Worm (Caenorhabditis elegans) whole organism, L4 larva: ENCODE data around the gene nhr-42.
A peak's percentile ranks its signal among the peaks of the same experiment; 100 is the strongest.

Experiments used
- D1046.2 ChIP-seq: fragments of 200-800 bp; sonication (Bioruptor generic); IDR thresholded peaks from 2 replicates; pipeline ENCODE4 v1.3.6; 2022; ENCODE audit warnings: missing genetic modification characterization, missing compliant biosample characterization
- F37D6.2 ChIP-seq: sonication (generic microtip); optimal IDR thresholded peaks from 2 replicates; lab custom pipeline; 2016; ENCODE audit warnings: mild to moderate bottlenecking, missing genetic modification characterization, missing compliant biosample characterization
- F44E2.7 ChIP-seq: fragments of 200-800 bp; sonication (Bioruptor generic); IDR thresholded peaks from 2 replicates; pipeline ENCODE4 v2.1.2; 2022; ENCODE audit warnings: missing genetic modification characterization, missing compliant biosample characterization
- T26A8.4 ChIP-seq: fragments of 200-800 bp; sonication (Bioruptor generic); IDR thresholded peaks from 2 replicates; pipeline ENCODE4 v1.3.6; 2022; ENCODE audit warnings: missing genetic modification characterization, missing compliant biosample characterization
- Y75B8A.6 ChIP-seq: fragments of 200-800 bp; sonication (Bioruptor generic); IDR thresholded peaks from 2 replicates; pipeline ENCODE4 v1.3.6; 2022; ENCODE audit warnings: missing genetic modification reagents, missing genetic modification characterization, missing compliant biosample characterization
- ZK337.2 ChIP-seq: fragments of 200-800 bp; sonication (Bioruptor generic); IDR thresholded peaks from 2 replicates; pipeline ENCODE4 v1.3.6; 2022; ENCODE audit warnings: missing genetic modification reagents, missing genetic modification characterization, missing compliant biosample characterization
- aha-1 ChIP-seq: fragments of 150-350 bp; peaks from one replicate; lab custom pipeline; 2014; ENCODE audit warnings: missing biosample characterization, missing genetic modification characterization
- aly-2 ChIP-seq: sonication (generic microtip); optimal IDR thresholded peaks from 2 replicates; lab custom pipeline; 2018; ENCODE audit warnings: missing biosample characterization, missing genetic modification characterization
- ceh-44 ChIP-seq: fragments of 200-800 bp; sonication (Bioruptor generic); IDR thresholded peaks from 2 replicates; pipeline ENCODE4 v1.3.6; 2022; ENCODE audit warnings: missing genetic modification reagents, missing genetic modification characterization, missing compliant biosample characterization
- ces-1 ChIP-seq: fragments of 150-350 bp; sonication (generic microtip); optimal IDR thresholded peaks from 4 replicates; lab custom pipeline; 2014; ENCODE audit warnings: missing biosample characterization, missing genetic modification reagents, missing genetic modification characterization
- ctbp-1 ChIP-seq: fragments of 200-800 bp; sonication (Bioruptor generic); IDR thresholded peaks from 2 replicates; pipeline ENCODE4 v1.3.6; 2022; ENCODE audit warnings: missing genetic modification reagents, missing genetic modification characterization, missing compliant biosample characterization
- daf-12 ChIP-seq: fragments of 150-350 bp; optimal IDR thresholded peaks from 2 replicates; lab custom pipeline; 2014; ENCODE audit warnings: missing biosample characterization, missing genetic modification reagents, missing genetic modification characterization
- dmd-8 ChIP-seq: fragments of 200-800 bp; sonication (Bioruptor generic); IDR thresholded peaks from 2 replicates; pipeline ENCODE4 v1.3.6; 2022; ENCODE audit warnings: missing genetic modification characterization, missing compliant biosample characterization
- egl-43 ChIP-seq: fragments of 200-800 bp; sonication (Bioruptor generic); IDR thresholded peaks from 2 replicates; pipeline ENCODE4 v1.3.6; 2022; ENCODE audit warnings: missing genetic modification reagents, missing genetic modification characterization, missing compliant biosample characterization
- hlh-30 ChIP-seq: sonication (generic microtip); optimal IDR thresholded peaks from 2 replicates; lab custom pipeline; 2017; ENCODE audit warnings: antibody characterized with exemption, mild to moderate bottlenecking, missing genetic modification characterization, missing compliant biosample characterization; ENCODE audit not compliant: insufficient read depth
- lin-15B ChIP-seq: fragments of 150-350 bp; sonication (generic microtip); optimal IDR thresholded peaks from 3 replicates; lab custom pipeline; 2014; ENCODE audit warnings: missing biosample characterization, missing genetic modification characterization
- madf-9 ChIP-seq: fragments of 200-800 bp; sonication (Bioruptor generic); conservative IDR thresholded peaks from 2 replicates; pipeline ENCODE4 v1.3.6; 2022; ENCODE audit warnings: missing genetic modification reagents, missing genetic modification characterization, missing compliant biosample characterization
- mdl-1 ChIP-seq, 2 experiments: fragments of 150-350 bp in 1 of 2; sonication (generic microtip) in 1 of 2; optimal IDR thresholded peaks; 2 replicates each; lab custom pipeline; 2014 to 2017; ENCODE audit warnings: missing biosample characterization in 2 of 2, missing genetic modification characterization in 2 of 2
- mdt-29 ChIP-seq: fragments of 200-800 bp; sonication (Bioruptor generic); IDR thresholded peaks from 2 replicates; pipeline ENCODE4 v1.3.6; 2022; ENCODE audit warnings: missing genetic modification reagents, missing genetic modification characterization, missing compliant biosample characterization
- mxl-3 ChIP-seq: fragments of 200-800 bp; sonication (Bioruptor generic); optimal IDR thresholded peaks from 2 replicates; lab custom pipeline; 2018; ENCODE audit warnings: mild to moderate bottlenecking, missing genetic modification characterization, missing compliant biosample characterization
- nhr-10 ChIP-seq: fragments of 150-350 bp; optimal IDR thresholded peaks from 2 replicates; lab custom pipeline; 2014; ENCODE audit warnings: missing biosample characterization, missing genetic modification characterization
- nhr-111 ChIP-seq: fragments of 200-800 bp; sonication (Bioruptor generic); optimal IDR thresholded peaks from 2 replicates; lab custom pipeline; 2018; ENCODE audit warnings: mild to moderate bottlenecking, missing genetic modification characterization, missing compliant biosample characterization
- nhr-237 ChIP-seq: sonication (generic microtip); optimal IDR thresholded peaks from 2 replicates; lab custom pipeline; 2017; ENCODE audit warnings: missing biosample characterization, missing genetic modification characterization
- nhr-25 ChIP-seq: sonication (generic microtip); optimal IDR thresholded peaks from 2 replicates; lab custom pipeline; 2017; ENCODE audit warnings: missing genetic modification characterization, mild to moderate bottlenecking, missing compliant biosample characterization, antibody characterized with exemption, moderate library complexity, borderline replicate concordance; ENCODE audit not compliant: insufficient read depth
- nhr-28 ChIP-seq: fragments of 150-350 bp; optimal IDR thresholded peaks from 2 replicates; lab custom pipeline; 2014; ENCODE audit warnings: missing biosample characterization, missing genetic modification characterization
- nhr-48 ChIP-seq: sonication (generic microtip); optimal IDR thresholded peaks from 2 replicates; lab custom pipeline; 2016; ENCODE audit warnings: mild to moderate bottlenecking, missing genetic modification characterization, missing compliant biosample characterization
- spr-1 ChIP-seq: sonication (generic microtip); optimal IDR thresholded peaks from 2 replicates; lab custom pipeline; 2016; ENCODE audit warnings: mild to moderate bottlenecking, missing genetic modification characterization, missing compliant biosample characterization
- tag-97 ChIP-seq: fragments of 200-800 bp; sonication (Bioruptor generic); IDR thresholded peaks from 2 replicates; pipeline ENCODE4 v1.3.6; 2022; ENCODE audit warnings: missing genetic modification characterization, missing compliant biosample characterization
- unc-39 ChIP-seq: sonication (generic microtip); optimal IDR thresholded peaks from 2 replicates; lab custom pipeline; 2017; ENCODE audit warnings: missing biosample characterization, missing genetic modification characterization
- unc-62 ChIP-seq, 3 experiments: fragments of 150-350 bp in 1 of 3; sonication (generic microtip); optimal IDR thresholded peaks in 2 of 3; peaks in 1 of 3; 1 replicate in 1 of 3; 2 replicates in 2 of 3; lab custom pipeline; 2014 to 2017; ENCODE audit warnings: missing biosample characterization in 3 of 3, missing genetic modification characterization in 3 of 3, missing genetic modification reagents in 3 of 3, missing genotype in 1 of 3
- zfp-3 ChIP-seq: fragments of 200-800 bp; sonication (Bioruptor generic); conservative IDR thresholded peaks from 2 replicates; pipeline ENCODE4 v1.3.6; 2022; ENCODE audit warnings: missing genetic modification reagents, missing genetic modification characterization, missing compliant biosample characterization
- zip-2 ChIP-seq: fragments of 150-350 bp; optimal IDR thresholded peaks from 2 replicates; lab custom pipeline; 2014; ENCODE audit warnings: missing biosample characterization, missing genetic modification characterization
- ztf-7 ChIP-seq: fragments of 150-350 bp; optimal IDR thresholded peaks from 2 replicates; lab custom pipeline; 2014; ENCODE audit warnings: missing biosample characterization, missing genetic modification characterization

The nhr-42 gene

ce11 chrV:6953797-6954196 lies 44.8 kb upstream of the nhr-42 start, which contains the start of gene srg-31:
Gene srg-31, minus strand, starts transcription at chrV:6953897.
- TF ChIP-seq unc-62 (GFP tag; optimal IDR thresholded peaks at IDR 0.05 in 1 of 2; lab: Kevin White, UChicago) (peak in 1 of 2 experiments; percentile 51), unc-62 (tag; optimal IDR thresholded peaks at IDR 0.05; lab: Kevin White, UChicago) (no peak), Y75B8A.6 (GFP tag; lab: Robert Waterston, UW) (no peak)

- TF ChIP-seq spr-1 (tag; lab: Kevin White, UChicago): no peak
- TF ChIP-seq nhr-237 (tag; lab: Kevin White, UChicago): no peak
- TF ChIP-seq tag-97 (GFP tag; lab: Robert Waterston, UW): no peak
- TF ChIP-seq aha-1 (tag; lab: Kevin White, UChicago): peak; percentile 58
- no peak for TF ChIP-seq nhr-48 (tag; lab: Kevin White, UChicago)
- no peak for TF ChIP-seq unc-62 (GFP tag; optimal IDR thresholded peaks at IDR 0.05 in 1 of 2; lab: Kevin White, UChicago)
- no peak for TF ChIP-seq unc-62 (tag; optimal IDR thresholded peaks at IDR 0.05; lab: Kevin White, UChicago)
- TF ChIP-seq egl-43 (GFP tag; lab: Robert Waterston, UW): no peak
These were observed 42.4 kb upstream of the nhr-42 start, which contains the start of gene mec-1 for ce11 chrV:6956237-6956636. Gene mec-1, plus strand, starts transcription at chrV:6956537.

DNA sequence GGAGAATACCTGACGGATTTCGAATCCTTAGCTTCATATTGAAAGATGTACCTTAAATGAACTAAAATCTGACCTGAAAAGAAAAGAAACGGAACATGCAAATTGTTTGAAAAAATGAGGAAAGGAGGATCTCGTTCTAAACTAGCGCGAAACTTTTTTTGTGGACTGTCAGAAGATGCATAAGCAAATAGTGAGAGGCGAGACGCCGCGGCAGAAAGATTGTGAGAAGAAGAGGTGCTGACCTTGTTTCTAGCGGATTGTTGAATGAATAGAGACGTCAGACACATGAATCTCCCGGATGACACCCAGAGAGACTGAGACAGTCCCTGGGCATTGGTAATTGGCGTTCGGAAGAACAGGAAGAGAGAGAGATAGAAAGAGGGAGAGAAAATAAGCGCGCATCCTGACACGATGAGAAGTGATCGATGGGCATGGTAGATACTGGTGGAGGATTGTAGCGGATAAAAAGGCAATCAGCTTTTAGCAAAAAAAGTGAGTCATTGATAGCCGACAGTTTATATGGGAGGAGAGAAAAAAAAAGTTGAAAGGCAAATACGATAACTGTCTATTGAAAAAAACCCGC lies 28.6 kb upstream of the nhr-42 start, which contains the start of gene ptr-15:
Gene ptr-15 (minus strand): TSS at position 51 of the 583 bp plus-strand sequence.
- no peak for TF ChIP-seq F44E2.7 (GFP tag; lab: Robert Waterston, UW)
- no peak for TF ChIP-seq aly-2 (tag; lab: Kevin White, UChicago)
- no peak for TF ChIP-seq nhr-10
- TF ChIP-seq zfp-3 (GFP tag; lab: Robert Waterston, UW): no peak
- TF ChIP-seq ztf-7 (tag; lab: Kevin White, UChicago): no peak
- no peak for TF ChIP-seq mdt-29 (GFP tag; lab: Robert Waterston, UW)
- TF ChIP-seq ces-1 (GFP tag; lab: Kevin White, UChicago): no peak
- no peak for TF ChIP-seq zip-2 (tag; lab: Kevin White, UChicago)
- TF ChIP-seq hlh-30: no peak
- no peak for TF ChIP-seq madf-9
- peak; percentile 21 for TF ChIP-seq nhr-48 (tag; lab: Kevin White, UChicago)
- peak in 1 of 2 experiments; percentile 35 for TF ChIP-seq mdl-1 (tag; optimal IDR thresholded peaks at IDR 0.05; lab: Kevin White, UChicago)
- TF ChIP-seq mxl-3 (GFP tag; lab: Kevin White, UChicago): peak; percentile 70
- no peak for TF ChIP-seq unc-39
- TF ChIP-seq ctbp-1 (GFP tag; lab: Robert Waterston, UW): no peak
- TF ChIP-seq nhr-237 (tag; lab: Kevin White, UChicago): no peak
- no peak for TF ChIP-seq ceh-44 (GFP tag; lab: Robert Waterston, UW)
- TF ChIP-seq unc-62 (GFP tag; optimal IDR thresholded peaks at IDR 0.05 in 1 of 2; lab: Kevin White, UChicago): peak in 1 of 2 experiments; percentile 10
- no peak for TF ChIP-seq unc-62 (tag; optimal IDR thresholded peaks at IDR 0.05; lab: Kevin White, UChicago)
- no peak for TF ChIP-seq lin-15B (tag; lab: Kevin White, UChicago)
- TF ChIP-seq D1046.2 (GFP tag; lab: Robert Waterston, UW): no peak
- no peak for TF ChIP-seq nhr-111 (GFP tag; lab: Kevin White, UChicago)
- TF ChIP-seq nhr-28: peak; percentile 32
- no peak for TF ChIP-seq F37D6.2
- no peak for TF ChIP-seq dmd-8 (GFP tag; lab: Robert Waterston, UW)
- TF ChIP-seq daf-12 (tag; lab: Kevin White, UChicago): no peak
- TF ChIP-seq nhr-25 (tag; lab: Kevin White, UChicago): no peak
- no peak for TF ChIP-seq ZK337.2

ce11 chrV:6971567-6971966 lies 27.1 kb upstream of the nhr-42 start, which contains the start of gene srx-59:
Gene srx-59, plus strand, starts transcription at chrV:6971867.
- TF ChIP-seq unc-62 (GFP tag; optimal IDR thresholded peaks at IDR 0.05 in 1 of 2; lab: Kevin White, UChicago) (peak in 1 of 2 experiments; percentile 19), unc-62 (tag; optimal IDR thresholded peaks at IDR 0.05; lab: Kevin White, UChicago) (no peak), T26A8.4 (GFP tag; lab: Robert Waterston, UW) (no peak)
